Fruit fly (Drosophila melanogaster): ENCODE data around the gene Ptx1.

Ptx1 gene

DNA sequence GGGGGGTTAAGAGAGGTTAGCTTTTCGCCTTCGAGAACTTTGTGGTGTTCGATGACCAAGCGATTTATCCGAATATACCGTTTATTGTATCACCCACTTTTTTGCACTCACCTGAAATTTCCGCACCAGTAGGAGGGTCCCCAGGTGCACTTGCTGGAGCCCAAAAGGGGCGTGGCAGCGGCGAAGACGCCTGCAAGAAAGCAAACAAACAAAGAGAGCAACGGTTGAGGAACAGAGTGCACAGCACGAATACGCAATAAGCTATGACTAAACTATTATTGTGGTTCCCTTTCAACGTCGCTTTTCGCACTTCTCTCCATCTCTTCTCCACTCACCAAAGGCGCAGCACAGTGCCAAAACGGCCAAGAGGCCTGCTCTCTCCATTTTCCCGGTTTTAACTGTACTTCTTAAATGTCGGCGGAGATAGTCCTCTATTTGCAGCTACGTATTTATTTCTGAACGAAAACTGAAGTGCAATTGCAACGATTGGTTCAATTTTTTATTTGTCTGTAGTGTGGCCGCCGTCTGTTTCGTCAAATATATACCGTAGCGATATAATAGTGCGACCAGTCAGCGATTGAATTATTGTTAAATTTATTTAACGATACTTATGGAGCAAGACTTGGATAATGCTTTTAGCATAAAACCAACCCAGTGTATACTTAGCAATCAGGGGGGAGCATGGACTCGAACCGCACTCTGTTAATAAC, 23.8 kb upstream of the Ptx1 start, which contains the start of gene Sap-r:
Gene Sap-r, minus strand, starts transcription at position 513 of the 710 bp plus-strand sequence.
- no peak for TF ChIP-seq CG8301 (tag; optimal IDR thresholded peaks at IDR 0.05)
- no peak for TF ChIP-seq fd96Ca (GFP tag; IDR thresholded peaks at IDR 0.05)
- TF ChIP-seq CG12605 (GFP tag; IDR thresholded peaks at IDR 0.05), result no peak
- no peak for TF ChIP-seq CG17806 (tag; optimal IDR thresholded peaks at IDR 0.05)
- TF ChIP-seq Pif1B (GFP tag; optimal IDR thresholded peaks at IDR 0.05), result no peak
- no peak for TF ChIP-seq D1 (tag; optimal IDR thresholded peaks at IDR 0.05)
- TF ChIP-seq CG32121 (GFP tag; IDR thresholded peaks at IDR 0.05), result no peak
- no peak for TF ChIP-seq EcR (GFP tag; optimal IDR thresholded peaks at IDR 0.05)
- TF ChIP-seq Pif1A (GFP tag; optimal IDR thresholded peaks at IDR 0.05), result no peak
- TF ChIP-seq CG15710 (tag; optimal IDR thresholded peaks at IDR 0.05), result no peak
- TF ChIP-seq CG34367 (tag; optimal IDR thresholded peaks at IDR 0.05), result no peak
- TF ChIP-seq CG14655 (GFP tag; optimal IDR thresholded peaks at IDR 0.05), result no peak
- TF ChIP-seq CG9948 (tag; optimal IDR thresholded peaks at IDR 0.05), result no peak
- no peak for TF ChIP-seq CG10348 (GFP tag; IDR thresholded peaks at IDR 0.05)
- TF ChIP-seq Ets98B (GFP tag; IDR thresholded peaks at IDR 0.05), result no peak

dm6 chr3R:30890045-30890444, 22.5 kb upstream of the Ptx1 start:
- TF ChIP-seq CG12605 (GFP tag; IDR thresholded peaks at IDR 0.05) (no peak), Ets98B (GFP tag; IDR thresholded peaks at IDR 0.05) (peak; percentile 65), CG14655 (GFP tag; optimal IDR thresholded peaks at IDR 0.05) (peak; percentile 55), CG34367 (tag; optimal IDR thresholded peaks at IDR 0.05) (no peak), CG15710 (tag; optimal IDR thresholded peaks at IDR 0.05) (no peak), Pif1B (GFP tag; optimal IDR thresholded peaks at IDR 0.05) (no peak), CG9948 (tag; optimal IDR thresholded peaks at IDR 0.05) (no peak), CG17806 (tag; optimal IDR thresholded peaks at IDR 0.05) (peak; percentile 21), CG13204 (GFP tag; optimal IDR thresholded peaks at IDR 0.05) (no peak), gl (tag; optimal IDR thresholded peaks at IDR 0.05) (no peak), CG10348 (GFP tag; IDR thresholded peaks at IDR 0.05) (peak; percentile 39; the same call in 1 of the 2 replicates), Snoo (tag; optimal IDR thresholded peaks at IDR 0.05) (no peak), rn (GFP tag; IDR thresholded peaks at IDR 0.05) (no peak), CG8159 (tag; optimal IDR thresholded peaks at IDR 0.05) (no peak), Pif1A (GFP tag; optimal IDR thresholded peaks at IDR 0.05) (peak; percentile 36), fd96Ca (GFP tag; IDR thresholded peaks at IDR 0.05) (peak; percentile 84), CG4496 (GFP tag; IDR thresholded peaks at IDR 0.05) (peak; percentile 87), CG8301 (tag; optimal IDR thresholded peaks at IDR 0.05) (peak; percentile 63), D1 (tag; optimal IDR thresholded peaks at IDR 0.05) (no peak), CG32121 (GFP tag; IDR thresholded peaks at IDR 0.05) (peak; percentile 49; the same call in 1 of the 2 replicates), EcR (GFP tag; optimal IDR thresholded peaks at IDR 0.05) (no peak)

- no peak for TF ChIP-seq CG14655 (GFP tag; optimal IDR thresholded peaks at IDR 0.05)
- no peak for TF ChIP-seq rn (GFP tag; IDR thresholded peaks at IDR 0.05)
- no peak for TF ChIP-seq CG13204 (GFP tag; optimal IDR thresholded peaks at IDR 0.05)
- no peak for TF ChIP-seq Ets98B (GFP tag; IDR thresholded peaks at IDR 0.05)
- no peak for TF ChIP-seq Pif1A (GFP tag; optimal IDR thresholded peaks at IDR 0.05)
These were observed 18.8 kb upstream of the Ptx1 start, which contains the start of gene Cyp4c3 for dm6 chr3R:30893738-30894137. Cyp4c3 (plus strand) TSS chr3R:30894038.

dm6 chr3R:30902061-30902460, 10.5 kb upstream of the Ptx1 start, which contains the start of gene CG33483:
CG33483 (minus strand) TSS chr3R:30902161.
- TF ChIP-seq CG15710 (tag; optimal IDR thresholded peaks at IDR 0.05) (no peak), EcR (GFP tag; optimal IDR thresholded peaks at IDR 0.05) (no peak), Ets98B (GFP tag; IDR thresholded peaks at IDR 0.05) (no peak), CG17806 (tag; optimal IDR thresholded peaks at IDR 0.05) (no peak), gl (tag; optimal IDR thresholded peaks at IDR 0.05) (no peak), D1 (tag; optimal IDR thresholded peaks at IDR 0.05) (no peak), Pif1A (GFP tag; optimal IDR thresholded peaks at IDR 0.05) (no peak), CG32121 (GFP tag; IDR thresholded peaks at IDR 0.05) (no peak), CG12605 (GFP tag; IDR thresholded peaks at IDR 0.05) (no peak), CG34367 (tag; optimal IDR thresholded peaks at IDR 0.05) (no peak), CG9948 (tag; optimal IDR thresholded peaks at IDR 0.05) (no peak), Snoo (tag; optimal IDR thresholded peaks at IDR 0.05) (no peak), CG4496 (GFP tag; IDR thresholded peaks at IDR 0.05) (no peak), CG14655 (GFP tag; optimal IDR thresholded peaks at IDR 0.05) (no peak), CG8159 (tag; optimal IDR thresholded peaks at IDR 0.05) (no peak), fd96Ca (GFP tag; IDR thresholded peaks at IDR 0.05) (no peak), Pif1B (GFP tag; optimal IDR thresholded peaks at IDR 0.05) (no peak)

- TF ChIP-seq CG9948 (tag; optimal IDR thresholded peaks at IDR 0.05) (no peak), CG32121 (GFP tag; IDR thresholded peaks at IDR 0.05) (no peak), CG8159 (tag; optimal IDR thresholded peaks at IDR 0.05) (no peak), rn (GFP tag; IDR thresholded peaks at IDR 0.05) (no peak), gl (tag; optimal IDR thresholded peaks at IDR 0.05) (no peak), CG15710 (tag; optimal IDR thresholded peaks at IDR 0.05) (no peak), CG17806 (tag; optimal IDR thresholded peaks at IDR 0.05) (no peak), CG12605 (GFP tag; IDR thresholded peaks at IDR 0.05) (no peak), D1 (tag; optimal IDR thresholded peaks at IDR 0.05) (no peak), CG14655 (GFP tag; optimal IDR thresholded peaks at IDR 0.05) (no peak), Ets98B (GFP tag; IDR thresholded peaks at IDR 0.05) (no peak), CG13204 (GFP tag; optimal IDR thresholded peaks at IDR 0.05) (no peak)
These were observed 8.6 kb upstream of the Ptx1 start for dm6 chr3R:30903994-30904393.

- TF ChIP-seq Ets98B (GFP tag; IDR thresholded peaks at IDR 0.05), result no peak
These were observed 3.5 kb upstream of the Ptx1 start for dm6 chr3R:30909032-30909431.

Data from whole organism, pupa.